Fruit fly (Drosophila melanogaster) whole organism, adult: ENCODE data around the gene CG34454.

Source experiments
- CG11617 ChIP-seq: fragments of 200-800 bp; sonication (Bioruptor generic); optimal IDR thresholded peaks from 2 replicates; lab custom pipeline; 2017; ENCODE audit warnings: mild to moderate bottlenecking, missing biosample characterization, missing genetic modification reagents, missing genetic modification characterization
- CG12768 ChIP-seq: fragments of 200-800 bp; sonication (Bioruptor generic); optimal IDR thresholded peaks from 2 replicates; lab custom pipeline; 2017; ENCODE audit warnings: missing biosample characterization, missing genetic modification characterization, mild to moderate bottlenecking, moderate library complexity, missing genetic modification reagents
- CG14711 ChIP-seq: fragments of 200-800 bp; sonication (Bioruptor generic); optimal IDR thresholded peaks from 2 replicates; lab custom pipeline; 2018; ENCODE audit warnings: missing biosample characterization, mild to moderate bottlenecking, missing genetic modification characterization, moderate library complexity
- CG1620 ChIP-seq: fragments of 200-800 bp; sonication (Bioruptor generic); optimal IDR thresholded peaks from 2 replicates; lab custom pipeline; 2016; ENCODE audit warnings: missing biosample characterization, missing genetic modification characterization
- CG33017 ChIP-seq: fragments of 200-800 bp; sonication (Bioruptor generic); optimal IDR thresholded peaks from 2 replicates; lab custom pipeline; 2018; ENCODE audit warnings: missing biosample characterization, mild to moderate bottlenecking, missing genetic modification characterization, moderate library complexity
- CG5204 ChIP-seq: fragments of 200-800 bp; sonication (Bioruptor generic); optimal IDR thresholded peaks from 2 replicates; lab custom pipeline; 2016; ENCODE audit warnings: missing biosample characterization, missing genetic modification characterization
- CG7045 ChIP-seq: fragments of 200-800 bp; sonication (Bioruptor generic); optimal IDR thresholded peaks from 2 replicates; lab custom pipeline; 2017; ENCODE audit warnings: missing biosample characterization, mild to moderate bottlenecking, missing genetic modification characterization
- CG7101 ChIP-seq: fragments of 200-800 bp; sonication (Bioruptor generic); optimal IDR thresholded peaks from 2 replicates; lab custom pipeline; 2018; ENCODE audit warnings: missing biosample characterization, mild to moderate bottlenecking, missing genetic modification characterization, moderate library complexity
- Clk ChIP-seq: fragments of 200-800 bp; sonication (Bioruptor generic); optimal IDR thresholded peaks from 2 replicates; lab custom pipeline; 2017; ENCODE audit warnings: missing biosample characterization, missing genetic modification characterization
- Crg-1 ChIP-seq: fragments of 200-800 bp; sonication (Bioruptor generic); optimal IDR thresholded peaks from 2 replicates; lab custom pipeline; 2016; ENCODE audit warnings: missing biosample characterization, missing genetic modification characterization
- Hr96 ChIP-seq: fragments of 200-800 bp; sonication (Bioruptor generic); optimal IDR thresholded peaks from 2 replicates; lab custom pipeline; 2016; ENCODE audit warnings: missing biosample characterization, missing genetic modification characterization
- Mnt ChIP-seq: fragments of 200-800 bp; sonication (Bioruptor generic); optimal IDR thresholded peaks from 2 replicates; lab custom pipeline; 2016; ENCODE audit warnings: missing biosample characterization, mild to moderate bottlenecking, missing genetic modification characterization
- bab1 ChIP-seq: fragments of 200-800 bp; sonication (Bioruptor generic); optimal IDR thresholded peaks from 3 replicates; lab custom pipeline; 2019; ENCODE audit warnings: missing biosample characterization, mild to moderate bottlenecking, missing genetic modification characterization, moderate library complexity
- cic ChIP-seq: fragments of 200-800 bp; sonication (Bioruptor generic); optimal IDR thresholded peaks from 2 replicates; lab custom pipeline; 2017; ENCODE audit warnings: missing biosample characterization, mild to moderate bottlenecking, missing genetic modification characterization, moderate library complexity
- cnc ChIP-seq, 2 experiments: fragments of >200 bp; optimal IDR thresholded peaks; 2 replicates each; lab custom pipeline; 2017
- kay ChIP-seq: fragments of 200-800 bp; sonication (Bioruptor generic); peaks from one replicate; lab custom pipeline; 2016; ENCODE audit warnings: missing biosample characterization, missing genetic modification characterization, borderline replicate concordance
- ovo ChIP-seq: fragments of 200-800 bp; sonication (Bioruptor generic); optimal IDR thresholded peaks from 2 replicates; lab custom pipeline; 2016; ENCODE audit warnings: missing biosample characterization, missing genetic modification characterization
- pad ChIP-seq: fragments of 200-800 bp; sonication (Bioruptor generic); optimal IDR thresholded peaks from 3 replicates; lab custom pipeline; 2017; ENCODE audit warnings: missing biosample characterization, missing genetic modification characterization, mild to moderate bottlenecking, moderate library complexity, missing genetic modification reagents
- tj ChIP-seq: fragments of 200-800 bp; sonication (Bioruptor generic); optimal IDR thresholded peaks from 3 replicates; lab custom pipeline; 2017; ENCODE audit warnings: missing biosample characterization, mild to moderate bottlenecking, missing genetic modification characterization, moderate library complexity
- toe ChIP-seq: fragments of 200-800 bp; sonication (Bioruptor generic); optimal IDR thresholded peaks from 2 replicates; lab custom pipeline; 2016; ENCODE audit warnings: missing biosample characterization, missing genetic modification characterization

CG34454 gene

dm6 chr3L:262724-263177 lies 30.6 kb upstream of the CG34454 start:
- TF ChIP-seq CG11617 (GFP tag; lab: Kevin White, UChicago) (no peak), cic (GFP tag; lab: Kevin White, UChicago) (no peak), Mnt (GFP tag; lab: Kevin White, UChicago) (peak; percentile 97), CG12768 (peak; percentile 58), ovo (GFP tag; lab: Kevin White, UChicago) (peak; percentile 79), kay (GFP tag; lab: Kevin White, UChicago) (no peak), tj (peak; percentile 23), Crg-1 (no peak), pad (GFP tag; lab: Kevin White, UChicago) (peak; percentile 5), CG1620 (GFP tag; lab: Kevin White, UChicago) (peak; percentile 29), Hr96 (GFP tag; lab: Kevin White, UChicago) (peak; percentile 32), CG7101 (tag; lab: Kevin White, UChicago) (peak; percentile 5)

dm6 chr3L:257618-258475 lies 25.7 kb upstream of the CG34454 start, which contains the start of the genes DIP2 and wac:
Gene DIP2, minus strand, starts transcription at chr3L:257954.
Gene wac, plus strand, starts transcription at chr3L:258176.
- TF ChIP-seq CG5204 (GFP tag; lab: Kevin White, UChicago) (no peak), Mnt (GFP tag; lab: Kevin White, UChicago) (peak; percentile 54), cic (GFP tag; lab: Kevin White, UChicago) (no peak), Clk (GFP tag; lab: Kevin White, UChicago) (no peak), pad (GFP tag; lab: Kevin White, UChicago) (peak; percentile 48), tj (peak; percentile 54), cnc (optimal IDR thresholded peaks at IDR 0.05; lab: Kevin White, UChicago) (no peak), Hr96 (GFP tag; lab: Kevin White, UChicago) (no peak), CG33017 (tag; lab: Kevin White, UChicago) (peak; percentile 41), CG7101 (tag; lab: Kevin White, UChicago) (peak; percentile 64), toe (GFP tag; lab: Kevin White, UChicago) (no peak), CG1620 (GFP tag; lab: Kevin White, UChicago) (peak; percentile 68), kay (GFP tag; lab: Kevin White, UChicago) (no peak), CG12768 (peak; percentile 46), CG7045 (GFP tag; lab: Kevin White, UChicago) (peak; percentile 10), Crg-1 (peak; percentile 59), bab1 (GFP tag; lab: Kevin White, UChicago) (peak; percentile 63), CG11617 (GFP tag; lab: Kevin White, UChicago) (peak; percentile 69), ovo (GFP tag; lab: Kevin White, UChicago) (peak; percentile 43), CG14711 (tag; lab: Kevin White, UChicago) (peak; percentile 71)

- TF ChIP-seq Hr96 (GFP tag; lab: Kevin White, UChicago) = no peak
- peak; percentile 30 for TF ChIP-seq CG12768
Measured at dm6 chr3L:248226-248758, 16.1 kb upstream of the CG34454 start.

- TF ChIP-seq CG14711 (tag; lab: Kevin White, UChicago) (no peak), cnc (optimal IDR thresholded peaks at IDR 0.05; lab: Kevin White, UChicago) (no peak), pad (GFP tag; lab: Kevin White, UChicago) (no peak), CG33017 (tag; lab: Kevin White, UChicago) (no peak), Mnt (GFP tag; lab: Kevin White, UChicago) (no peak), CG5204 (GFP tag; lab: Kevin White, UChicago) (no peak), CG12768 (no peak), Crg-1 (peak; percentile 22), Hr96 (GFP tag; lab: Kevin White, UChicago) (no peak), ovo (GFP tag; lab: Kevin White, UChicago) (no peak), tj (no peak), Clk (GFP tag; lab: Kevin White, UChicago) (no peak), cic (GFP tag; lab: Kevin White, UChicago) (peak; percentile 32), kay (GFP tag; lab: Kevin White, UChicago) (peak; percentile 80), CG1620 (GFP tag; lab: Kevin White, UChicago) (no peak), toe (GFP tag; lab: Kevin White, UChicago) (no peak), bab1 (GFP tag; lab: Kevin White, UChicago) (no peak), CG11617 (GFP tag; lab: Kevin White, UChicago) (no peak), CG7045 (GFP tag; lab: Kevin White, UChicago) (no peak), CG7101 (tag; lab: Kevin White, UChicago) (no peak)
Measured at dm6 chr3L:247482-248225, 15.5 kb upstream of the CG34454 start, which contains the start of gene mthl14. Gene mthl14, plus strand, starts transcription at chr3L:247491.

- TF ChIP-seq Mnt (GFP tag; lab: Kevin White, UChicago) (peak; percentile 74), Crg-1 (peak; percentile 68), CG7101 (tag; lab: Kevin White, UChicago) (peak; percentile 63), Hr96 (GFP tag; lab: Kevin White, UChicago) (no peak), toe (GFP tag; lab: Kevin White, UChicago) (no peak), kay (GFP tag; lab: Kevin White, UChicago) (no peak), tj (peak; percentile 34), CG12768 (no peak), CG33017 (tag; lab: Kevin White, UChicago) (no peak), CG1620 (GFP tag; lab: Kevin White, UChicago) (peak; percentile 54), pad (GFP tag; lab: Kevin White, UChicago) (peak; percentile 34), Clk (GFP tag; lab: Kevin White, UChicago) (peak; percentile 47), CG5204 (GFP tag; lab: Kevin White, UChicago) (no peak), ovo (GFP tag; lab: Kevin White, UChicago) (peak; percentile 37), bab1 (GFP tag; lab: Kevin White, UChicago) (peak; percentile 82), cic (GFP tag; lab: Kevin White, UChicago) (peak; percentile 22), CG11617 (GFP tag; lab: Kevin White, UChicago) (peak; percentile 43), CG14711 (tag; lab: Kevin White, UChicago) (peak; percentile 83), cnc (optimal IDR thresholded peaks at IDR 0.05; lab: Kevin White, UChicago) (no peak), CG7045 (GFP tag; lab: Kevin White, UChicago) (peak; percentile 18)
Measured at dm6 chr3L:246644-247199, 14.6 kb upstream of the CG34454 start.
